Worm (Caenorhabditis elegans) whole organism, L3 larva: Measurements from ENCODE around the gene nstp-4.
"Not testable (repeated sequence)": the region's sequence is repeated elsewhere in the genome, so short reads cannot be mapped to it uniquely, and the experiment has no call there.

Source experiments
- aly-2 ChIP-seq: fragments of 150-350 bp; optimal IDR thresholded peaks from 2 replicates; lab custom pipeline; 2014; ENCODE audit warnings: missing biosample characterization, missing genetic modification characterization
- ama-1 ChIP-seq: fragments of 150-350 bp; optimal IDR thresholded peaks from 2 replicates; lab custom pipeline; 2018
- ceh-16 ChIP-seq: sonication (generic microtip); optimal IDR thresholded peaks from 2 replicates; lab custom pipeline; 2017; ENCODE audit warnings: missing biosample characterization, missing genetic modification characterization
- ceh-9 ChIP-seq: sonication (generic microtip); optimal IDR thresholded peaks from 2 replicates; lab custom pipeline; 2018; ENCODE audit warnings: missing biosample characterization, missing genetic modification characterization
- egl-5 ChIP-seq: fragments of 150-350 bp; optimal IDR thresholded peaks from 2 replicates; lab custom pipeline; 2017; ENCODE audit warnings: missing biosample characterization, missing genetic modification reagents, missing genetic modification characterization, inconsistent platforms
- eor-1 ChIP-seq, 2 experiments: fragments of 150-350 bp; optimal IDR thresholded peaks; 2 replicates each; lab custom pipeline; 2014 to 2018; ENCODE audit warnings: missing biosample characterization in 2 of 2, missing genetic modification characterization in 2 of 2
- fos-1 ChIP-seq: fragments of 150-350 bp; optimal IDR thresholded peaks from 2 replicates; lab custom pipeline; 2014; ENCODE audit warnings: missing biosample characterization, missing genetic modification characterization
- lin-15B ChIP-seq: fragments of 150-350 bp; optimal IDR thresholded peaks from 2 replicates; lab custom pipeline; 2014; ENCODE audit warnings: missing biosample characterization, missing genetic modification characterization
- lin-39 ChIP-seq: fragments of 150-350 bp; optimal IDR thresholded peaks from 2 replicates; lab custom pipeline; 2018; ENCODE audit warnings: missing biosample characterization, missing genetic modification reagents, missing genetic modification characterization
- lsy-12 ChIP-seq: sonication (generic microtip); optimal IDR thresholded peaks from 2 replicates; lab custom pipeline; 2016; ENCODE audit warnings: mild to moderate bottlenecking, missing genetic modification characterization, missing compliant biosample characterization
- mdl-1 ChIP-seq: fragments of 150-350 bp; optimal IDR thresholded peaks from 2 replicates; lab custom pipeline; 2014; ENCODE audit warnings: missing biosample characterization, missing genetic modification characterization
- nfya-1 ChIP-seq: sonication (generic microtip); optimal IDR thresholded peaks from 2 replicates; lab custom pipeline; 2017; ENCODE audit warnings: missing genetic modification characterization, mild to moderate bottlenecking, missing compliant biosample characterization, antibody characterized with exemption, moderate library complexity; ENCODE audit not compliant: insufficient read depth
- nhr-12 ChIP-seq: fragments of 150-350 bp; optimal IDR thresholded peaks from 2 replicates; lab custom pipeline; 2014; ENCODE audit warnings: missing biosample characterization, missing genetic modification characterization
- nhr-25 ChIP-seq: sonication (generic microtip); optimal IDR thresholded peaks from 2 replicates; lab custom pipeline; 2017; ENCODE audit warnings: missing biosample characterization, missing genetic modification characterization
- pha-4 ChIP-seq: fragments of 150-350 bp; optimal IDR thresholded peaks from 2 replicates; lab custom pipeline; 2014; ENCODE audit warnings: missing biosample characterization, missing genetic modification reagents, missing genetic modification characterization
- pqm-1 ChIP-seq: fragments of 150-350 bp; optimal IDR thresholded peaks from 2 replicates; lab custom pipeline; 2017; ENCODE audit warnings: missing biosample characterization, missing genetic modification characterization, inconsistent platforms
- sea-2 ChIP-seq: fragments of 150-350 bp; sonication (generic microtip); optimal IDR thresholded peaks from 4 replicates; lab custom pipeline; 2014; ENCODE audit warnings: missing biosample characterization, missing genetic modification reagents, missing genetic modification characterization
- unc-62 ChIP-seq: fragments of 150-350 bp; sonication (generic microtip); optimal IDR thresholded peaks from 4 replicates; lab custom pipeline; 2014; ENCODE audit warnings: missing biosample characterization, missing genetic modification reagents, missing genetic modification characterization

Gene nstp-4

ce11 chrII:418782-419181 is 30.1 kb downstream of the nstp-4 start, which contains the start of gene C24H12.6:
C24H12.6 (minus strand) TSS chrII:418882.
- TF ChIP-seq egl-5 (no peak), ama-1 (lab: Kevin White, UChicago) (no peak), fos-1 (tag; lab: Kevin White, UChicago) (no peak), lin-39 (no peak)

ce11 chrII:423086-423485 is 34.5 kb downstream of the nstp-4 start, which contains the start of gene C24H12.8:
C24H12.8 (minus strand) TSS chrII:423186.
- TF ChIP-seq nfya-1 (tag; lab: Kevin White, UChicago): no peak
- TF ChIP-seq eor-1 (tag; optimal IDR thresholded peaks at IDR 0.05; lab: Kevin White, UChicago): no peak
- no peak for TF ChIP-seq lin-39
- TF ChIP-seq nhr-12 (tag; lab: Kevin White, UChicago): no peak
- no peak for TF ChIP-seq lsy-12
- no peak for TF ChIP-seq sea-2 (GFP tag; lab: Kevin White, UChicago)
- no peak for TF ChIP-seq aly-2 (tag; lab: Kevin White, UChicago)
- no peak for TF ChIP-seq pha-4 (tag; lab: Kevin White, UChicago)
- TF ChIP-seq lin-15B (tag; lab: Kevin White, UChicago): no peak
- no peak for TF ChIP-seq ceh-16 (tag; lab: Kevin White, UChicago)
- TF ChIP-seq ceh-9: no peak
- TF ChIP-seq mdl-1: no peak
- TF ChIP-seq nhr-25 (tag; lab: Kevin White, UChicago): no peak

ce11 chrII:437279-437678 is 48.6 kb downstream of the nstp-4 start:
- no peak for TF ChIP-seq pqm-1 (tag; lab: Kevin White, UChicago)

- not testable (repeated sequence) for TF ChIP-seq eor-1 (tag; optimal IDR thresholded peaks at IDR 0.05; lab: Kevin White, UChicago); unc-62 (GFP tag; lab: Kevin White, UChicago); nfya-1 (tag; lab: Kevin White, UChicago)
Observed at ce11 chrII:441102-441501, 52.5 kb downstream of the nstp-4 start, which contains the start of gene C24H12.1. C24H12.1 (plus strand) TSS chrII:441402.
